Worm (Caenorhabditis elegans) whole organism, L1 larva: Measurements from ENCODE around the gene C17C3.11.

Source experiments
- ceh-82 ChIP-seq, 3 experiments: fragments of 150-350 bp in 1 of 3; sonication (generic microtip) in 2 of 3; optimal IDR thresholded peaks; 2 replicates each; lab custom pipeline; 2014 to 2017; ENCODE audit warnings: missing biosample characterization in 3 of 3, missing genetic modification characterization in 3 of 3
- skn-1 ChIP-seq: fragments of 150-350 bp; optimal IDR thresholded peaks from 2 replicates; lab custom pipeline; 2014; ENCODE audit warnings: missing biosample characterization, missing genetic modification characterization

ce11 chrII:5498156-5498739 lies 39.4 kb upstream of the C17C3.11 start, which contains the start of the genes suex-1 and F12A10.9:
- TF ChIP-seq skn-1 (no peak), ceh-82 (tag; optimal IDR thresholded peaks at IDR 0.05; lab: Kevin White, UChicago) (no peak)
